Worm (Caenorhabditis elegans) whole organism, late embryonic: ENCODE data around the gene K08C7.7.

Experiments used
- F13H6.1 ChIP-seq: sonication (generic microtip); optimal IDR thresholded peaks from 2 replicates; lab custom pipeline; 2016; ENCODE audit warnings: missing genetic modification characterization, missing compliant biosample characterization
- K02D7.2 ChIP-seq: sonication (generic microtip); optimal IDR thresholded peaks from 2 replicates; lab custom pipeline; 2017; ENCODE audit warnings: mild to moderate bottlenecking, missing genetic modification characterization, missing compliant biosample characterization
- K09A11.1 ChIP-seq: sonication (generic microtip); optimal IDR thresholded peaks from 2 replicates; lab custom pipeline; 2017; ENCODE audit warnings: antibody characterized with exemption, mild to moderate bottlenecking, missing genetic modification characterization, missing compliant biosample characterization; ENCODE audit not compliant: insufficient read depth
- ahr-1 ChIP-seq: sonication (generic microtip); optimal IDR thresholded peaks from 2 replicates; lab custom pipeline; 2016; ENCODE audit warnings: missing genetic modification characterization, missing compliant biosample characterization
- ceh-2 ChIP-seq: sonication (generic microtip); optimal IDR thresholded peaks from 2 replicates; lab custom pipeline; 2016; ENCODE audit warnings: missing genotype, missing genetic modification characterization, missing compliant biosample characterization
- ceh-22 ChIP-seq: sonication (generic microtip); optimal IDR thresholded peaks from 2 replicates; lab custom pipeline; 2017; ENCODE audit warnings: missing biosample characterization, missing genetic modification characterization
- ceh-30 ChIP-seq: fragments of 150-350 bp; optimal IDR thresholded peaks from 2 replicates; lab custom pipeline; 2014; ENCODE audit warnings: missing biosample characterization, missing genetic modification characterization
- ceh-31 ChIP-seq: sonication (generic microtip); optimal IDR thresholded peaks from 2 replicates; lab custom pipeline; 2016; ENCODE audit warnings: missing genetic modification characterization, missing compliant biosample characterization
- ceh-6 ChIP-seq: fragments of 200-800 bp; sonication (Bioruptor generic); optimal IDR thresholded peaks from 2 replicates; lab custom pipeline; 2018; ENCODE audit warnings: mild to moderate bottlenecking, missing genetic modification characterization, missing compliant biosample characterization
- ceh-9 ChIP-seq: sonication (generic microtip); optimal IDR thresholded peaks from 2 replicates; lab custom pipeline; 2016; ENCODE audit warnings: mild to moderate bottlenecking, missing genetic modification characterization, inconsistent platforms, missing compliant biosample characterization
- dmd-4 ChIP-seq: sonication (generic microtip); optimal IDR thresholded peaks from 2 replicates; lab custom pipeline; 2016; ENCODE audit warnings: borderline replicate concordance, missing genetic modification characterization, missing compliant biosample characterization
- elt-2 ChIP-seq: sonication (generic microtip); optimal IDR thresholded peaks from 2 replicates; lab custom pipeline; 2016; ENCODE audit warnings: missing genetic modification reagents, missing genetic modification characterization, missing compliant biosample characterization
- elt-4 ChIP-seq: sonication (generic microtip); optimal IDR thresholded peaks from 2 replicates; lab custom pipeline; 2016; ENCODE audit warnings: missing genetic modification characterization, missing compliant biosample characterization
- fax-1 ChIP-seq: sonication (generic microtip); optimal IDR thresholded peaks from 2 replicates; lab custom pipeline; 2016; ENCODE audit warnings: missing genotype, missing genetic modification characterization, missing compliant biosample characterization
- fkh-10 ChIP-seq: fragments of 150-350 bp; optimal IDR thresholded peaks from 2 replicates; lab custom pipeline; 2014; ENCODE audit warnings: missing biosample characterization, missing genetic modification reagents, missing genetic modification characterization
- gmeb-2 ChIP-seq: sonication (generic microtip); optimal IDR thresholded peaks from 2 replicates; lab custom pipeline; 2016; ENCODE audit warnings: missing genetic modification characterization, inconsistent platforms, missing compliant biosample characterization
- hlh-13 ChIP-seq: fragments of 200-800 bp; sonication (Bioruptor generic); optimal IDR thresholded peaks from 2 replicates; lab custom pipeline; 2018; ENCODE audit warnings: mild to moderate bottlenecking, missing genetic modification characterization, missing compliant biosample characterization
- hlh-8 ChIP-seq: sonication (generic microtip); optimal IDR thresholded peaks from 2 replicates; lab custom pipeline; 2016; ENCODE audit warnings: missing genotype, missing genetic modification characterization, missing compliant biosample characterization
- madf-2 ChIP-seq: sonication (generic microtip); optimal IDR thresholded peaks from 2 replicates; lab custom pipeline; 2017; ENCODE audit warnings: missing genetic modification characterization, missing compliant biosample characterization
- nfya-1 ChIP-seq: sonication (generic microtip); optimal IDR thresholded peaks from 2 replicates; lab custom pipeline; 2017; ENCODE audit warnings: missing genetic modification characterization, mild to moderate bottlenecking, missing compliant biosample characterization, antibody characterized with exemption, moderate library complexity
- nhr-11 ChIP-seq: fragments of 150-350 bp; optimal IDR thresholded peaks from 2 replicates; lab custom pipeline; 2014; ENCODE audit warnings: missing biosample characterization, missing genetic modification characterization
- odd-2 ChIP-seq: sonication (generic microtip); optimal IDR thresholded peaks from 2 replicates; lab custom pipeline; 2017; ENCODE audit warnings: antibody characterized with exemption, mild to moderate bottlenecking, missing genetic modification characterization, missing compliant biosample characterization
- pag-3 ChIP-seq: sonication (generic microtip); optimal IDR thresholded peaks from 2 replicates; lab custom pipeline; 2016; ENCODE audit warnings: missing compliant biosample characterization, missing genetic modification characterization, borderline replicate concordance
- pha-4 ChIP-seq: fragments of 150-350 bp; optimal IDR thresholded peaks from 2 replicates; lab custom pipeline; 2018; ENCODE audit warnings: missing biosample characterization, missing genetic modification reagents, missing genetic modification characterization
- pqm-1 ChIP-seq: sonication (generic microtip); optimal IDR thresholded peaks from 2 replicates; lab custom pipeline; 2016; ENCODE audit warnings: missing genetic modification characterization, missing compliant biosample characterization
- pros-1 ChIP-seq: fragments of 150-350 bp; optimal IDR thresholded peaks from 2 replicates; lab custom pipeline; 2014; ENCODE audit warnings: missing biosample characterization, missing genetic modification reagents, missing genetic modification characterization
- ref-2 ChIP-seq: sonication (generic microtip); optimal IDR thresholded peaks from 2 replicates; lab custom pipeline; 2016; ENCODE audit warnings: missing genetic modification characterization, missing compliant biosample characterization
- tbx-7 ChIP-seq: sonication (generic microtip); optimal IDR thresholded peaks from 2 replicates; lab custom pipeline; 2016; ENCODE audit warnings: missing genotype, missing genetic modification characterization, missing compliant biosample characterization
- ttx-3 ChIP-seq: sonication (generic microtip); optimal IDR thresholded peaks from 2 replicates; lab custom pipeline; 2016; ENCODE audit warnings: missing genetic modification reagents, missing genetic modification characterization, missing compliant biosample characterization
- unc-3 ChIP-seq, 2 experiments: fragments of 200-800 bp in 1 of 2; sonication (Bioruptor generic) in 1 of 2; sonication (generic microtip) in 1 of 2; conservative IDR thresholded peaks in 1 of 2; optimal IDR thresholded peaks in 1 of 2; 2 replicates each; pipeline versions ENCODE4 v1.3.6 to Lab custom; 2016 to 2022; ENCODE audit warnings: missing compliant biosample characterization in 2 of 2, missing genetic modification characterization in 2 of 2, missing genetic modification reagents in 1 of 2
- unc-42 ChIP-seq: sonication (generic microtip); optimal IDR thresholded peaks from 2 replicates; lab custom pipeline; 2016; ENCODE audit warnings: missing genotype, missing genetic modification characterization, missing compliant biosample characterization
- unc-55 ChIP-seq: sonication (generic microtip); optimal IDR thresholded peaks from 2 replicates; lab custom pipeline; 2017; ENCODE audit warnings: missing biosample characterization, missing genetic modification reagents, missing genetic modification characterization
- unc-86 ChIP-seq: sonication (generic microtip); optimal IDR thresholded peaks from 2 replicates; lab custom pipeline; 2016; ENCODE audit warnings: missing genetic modification characterization, missing compliant biosample characterization

K08C7.7 gene

ce11 chrIV:10661760-10662159 lies 2.5 kb upstream of the K08C7.7 start, which contains the start of gene fmo-1:
Gene fmo-1, plus strand, starts transcription at chrIV:10661857.
- no peak for TF ChIP-seq fax-1 (tag; lab: Kevin White, UChicago)
- no peak for TF ChIP-seq ceh-6
- no peak for TF ChIP-seq fkh-10 (GFP tag; lab: Kevin White, UChicago)
- TF ChIP-seq ref-2 (tag; lab: Kevin White, UChicago): no peak
- TF ChIP-seq ceh-31 (tag; lab: Kevin White, UChicago): no peak
- TF ChIP-seq unc-55 (GFP tag; lab: Kevin White, UChicago): no peak
- TF ChIP-seq odd-2 (tag; lab: Kevin White, UChicago): no peak
- no peak for TF ChIP-seq madf-2 (tag; lab: Kevin White, UChicago)
- TF ChIP-seq pha-4 (tag; lab: Kevin White, UChicago): no peak
- TF ChIP-seq pros-1: no peak
- TF ChIP-seq ceh-9: no peak
- TF ChIP-seq ceh-2 (tag; lab: Kevin White, UChicago): no peak
- no peak for TF ChIP-seq nhr-11 (tag; lab: Kevin White, UChicago)

DNA sequence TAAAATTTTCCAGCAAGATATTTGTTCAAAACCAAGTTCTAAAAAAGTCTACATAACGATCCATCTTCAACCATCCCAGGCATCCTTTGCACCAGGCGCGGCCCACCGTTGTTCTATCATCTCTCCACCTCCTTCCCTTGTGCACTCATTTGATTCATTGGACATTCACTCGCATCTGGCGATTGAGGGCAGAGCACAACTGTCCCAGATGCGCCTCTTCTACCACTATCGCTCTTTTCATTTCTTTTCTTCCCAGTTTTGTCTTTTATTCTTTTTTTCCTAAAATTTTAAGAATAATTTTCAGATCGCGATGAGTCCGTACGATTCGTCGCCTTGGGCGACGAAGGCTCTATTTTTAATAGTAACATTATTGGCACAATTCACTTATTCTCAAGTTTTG lies 2.3 kb downstream of the K08C7.7 start, which contains the start of gene epi-1:
epi-1 (plus strand) TSS at position 301 of the 400 bp plus-strand sequence.
- no peak for TF ChIP-seq ceh-2 (tag; lab: Kevin White, UChicago)
- peak; percentile 2 for TF ChIP-seq hlh-8 (tag; lab: Kevin White, UChicago)
- no peak for TF ChIP-seq unc-42 (tag; lab: Kevin White, UChicago)
- TF ChIP-seq hlh-13: no peak
- TF ChIP-seq gmeb-2: no peak
- TF ChIP-seq F13H6.1 (tag; lab: Kevin White, UChicago): no peak

- no peak for TF ChIP-seq ahr-1 (tag; lab: Kevin White, UChicago)
- TF ChIP-seq, all 69 proteins: peak for 0
Observed at ce11 chrIV:10668561-10668960, 4.3 kb downstream of the K08C7.7 start.

DNA sequence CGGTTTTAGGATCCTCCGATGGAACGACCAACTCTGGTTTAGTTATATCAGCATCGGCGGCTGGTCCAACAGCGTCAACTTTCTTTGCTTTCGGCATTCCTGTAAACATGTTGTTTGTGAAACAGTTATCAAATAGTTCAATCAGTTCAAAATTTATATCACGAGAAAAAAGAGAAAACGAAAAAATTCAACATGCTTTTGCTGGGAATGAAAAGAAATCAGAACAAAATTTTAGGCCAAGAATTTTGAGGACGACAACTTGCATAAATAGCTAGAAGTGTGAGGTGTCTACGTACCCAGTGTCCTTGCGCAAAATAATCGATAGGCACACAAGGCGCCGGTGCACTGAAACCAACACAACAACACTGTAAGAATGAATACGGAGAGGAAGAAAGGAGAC lies 16.1 kb downstream of the K08C7.7 start, which contains the start of gene K08C7.4:
K08C7.4 (minus strand) TSS at position 101 of the 400 bp plus-strand sequence.
- TF ChIP-seq hlh-13 (no peak), dmd-4 (tag; lab: Kevin White, UChicago) (no peak), pqm-1 (tag; lab: Kevin White, UChicago) (no peak)

DNA sequence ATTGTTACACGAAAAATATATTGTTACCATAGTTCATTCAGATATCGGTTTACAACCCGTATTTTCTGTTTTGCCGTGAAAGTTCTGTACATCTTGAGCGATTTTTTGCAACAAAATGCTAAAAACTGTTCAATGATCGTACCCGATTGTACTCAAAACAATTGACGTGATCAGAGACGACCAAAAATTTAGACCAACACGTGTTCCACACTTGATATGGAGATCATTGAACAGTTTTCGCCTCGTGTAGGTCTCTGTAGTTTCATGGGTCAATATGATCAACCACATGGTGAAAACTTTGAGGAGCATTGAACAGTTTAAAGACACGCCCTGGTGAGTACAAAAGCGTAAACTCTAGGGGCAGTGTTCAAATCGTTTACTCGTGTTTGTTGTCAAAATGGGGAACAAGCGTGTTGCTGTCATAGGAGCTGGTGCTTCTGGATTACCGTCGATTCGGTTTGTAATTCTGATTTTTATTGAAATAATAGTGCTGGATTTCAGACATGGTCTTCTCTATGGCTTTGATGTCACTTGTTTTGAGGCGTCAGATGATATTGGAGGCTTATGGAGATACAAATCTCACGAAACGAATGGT lies 18.0 kb downstream of the K08C7.7 start, which contains the start of gene fmo-2:
fmo-2 (plus strand) TSS at position 370 of the 595 bp plus-strand sequence.
- no peak for TF ChIP-seq fkh-10 (GFP tag; lab: Kevin White, UChicago)
- no peak for TF ChIP-seq elt-2 (tag; lab: Kevin White, UChicago)
- no peak for TF ChIP-seq K09A11.1
- no peak for TF ChIP-seq pqm-1 (tag; lab: Kevin White, UChicago)
- no peak for TF ChIP-seq nfya-1 (tag; lab: Kevin White, UChicago)
- TF ChIP-seq pag-3 (tag; lab: Kevin White, UChicago): no peak
- TF ChIP-seq hlh-8 (tag; lab: Kevin White, UChicago): no peak
- no peak for TF ChIP-seq ahr-1 (tag; lab: Kevin White, UChicago)
- no peak for TF ChIP-seq elt-4 (tag; lab: Kevin White, UChicago)
- TF ChIP-seq unc-3 (GFP tag; conservative IDR thresholded peaks at IDR 0.05; lab: Robert Waterston, UW): no peak
- TF ChIP-seq unc-3 (tag; optimal IDR thresholded peaks at IDR 0.05; lab: Kevin White, UChicago): no peak
- TF ChIP-seq tbx-7: no peak
- no peak for TF ChIP-seq ceh-2 (tag; lab: Kevin White, UChicago)
- TF ChIP-seq ttx-3: no peak
- TF ChIP-seq ceh-30 (tag; lab: Kevin White, UChicago): no peak
- no peak for TF ChIP-seq K02D7.2
- no peak for TF ChIP-seq unc-86 (tag; lab: Kevin White, UChicago)
- TF ChIP-seq fax-1 (tag; lab: Kevin White, UChicago): no peak
- TF ChIP-seq ceh-22: no peak
